Fruit fly (Drosophila melanogaster) whole organism, adult: ENCODE data around the gene Hmt4-20.

Experiments
- CG11617 ChIP-seq: fragments of 200-800 bp; sonication (Bioruptor generic); optimal IDR thresholded peaks from 2 replicates; lab custom pipeline; 2017; ENCODE audit warnings: mild to moderate bottlenecking, missing biosample characterization, missing genetic modification reagents, missing genetic modification characterization
- CG12768 ChIP-seq: fragments of 200-800 bp; sonication (Bioruptor generic); optimal IDR thresholded peaks from 2 replicates; lab custom pipeline; 2017; ENCODE audit warnings: missing biosample characterization, missing genetic modification characterization, mild to moderate bottlenecking, moderate library complexity, missing genetic modification reagents
- CG33017 ChIP-seq: fragments of 200-800 bp; sonication (Bioruptor generic); optimal IDR thresholded peaks from 2 replicates; lab custom pipeline; 2018; ENCODE audit warnings: missing biosample characterization, mild to moderate bottlenecking, missing genetic modification characterization, moderate library complexity
- Clk ChIP-seq: fragments of 200-800 bp; sonication (Bioruptor generic); optimal IDR thresholded peaks from 2 replicates; lab custom pipeline; 2017; ENCODE audit warnings: missing biosample characterization, missing genetic modification characterization
- cnc ChIP-seq, 2 experiments: fragments of >200 bp; optimal IDR thresholded peaks; 2 replicates each; lab custom pipeline; 2017
- kay ChIP-seq: fragments of 200-800 bp; sonication (Bioruptor generic); peaks from one replicate; lab custom pipeline; 2016; ENCODE audit warnings: missing biosample characterization, missing genetic modification characterization, borderline replicate concordance
- ovo ChIP-seq: fragments of 200-800 bp; sonication (Bioruptor generic); optimal IDR thresholded peaks from 2 replicates; lab custom pipeline; 2016; ENCODE audit warnings: missing biosample characterization, missing genetic modification characterization
- tj ChIP-seq: fragments of 200-800 bp; sonication (Bioruptor generic); optimal IDR thresholded peaks from 3 replicates; lab custom pipeline; 2017; ENCODE audit warnings: missing biosample characterization, mild to moderate bottlenecking, missing genetic modification characterization, moderate library complexity

DNA sequence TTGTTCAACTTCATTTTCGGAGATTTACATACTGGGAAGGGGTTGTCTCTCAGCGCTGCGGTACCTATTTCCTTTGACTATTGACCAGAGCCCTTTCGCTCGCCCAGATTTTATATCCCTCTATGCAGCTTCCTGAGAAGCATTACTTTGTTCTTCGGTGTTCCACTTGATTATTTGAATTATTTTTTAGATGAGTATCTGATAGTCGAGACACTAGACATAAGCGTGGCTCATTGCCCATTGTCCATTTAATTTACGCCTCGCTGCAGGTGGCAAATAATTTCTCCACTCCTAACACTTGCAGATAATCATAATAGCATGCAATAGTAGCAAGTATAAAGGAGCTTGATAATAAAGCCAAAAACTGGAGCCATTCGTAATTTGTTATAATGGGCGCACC is 38.9 kb upstream of the Hmt4-20 start:
- TF ChIP-seq cnc (optimal IDR thresholded peaks at IDR 0.05; lab: Kevin White, UChicago) (no peak), Clk (GFP tag; lab: Kevin White, UChicago) (no peak), CG12768 (GFP tag; lab: Kevin White, UChicago) (no peak), ovo (no peak), CG33017 (no peak), kay (GFP tag; lab: Kevin White, UChicago) (no peak), CG11617 (GFP tag; lab: Kevin White, UChicago) (no peak), tj (GFP tag; lab: Kevin White, UChicago) (no peak)
